Worm (Caenorhabditis elegans) whole organism, L2 larva: Measurements from ENCODE around the gene rpl-11.1.

ENCODE experiments used
- F13H6.1 ChIP-seq: sonication (generic microtip); optimal IDR thresholded peaks from 2 replicates; lab custom pipeline; 2016; ENCODE audit warnings: missing genetic modification characterization, missing compliant biosample characterization
- R02D3.7 ChIP-seq: fragments of 150-350 bp; optimal IDR thresholded peaks from 2 replicates; lab custom pipeline; 2014; ENCODE audit warnings: missing biosample characterization, missing genetic modification characterization
- ZK546.5 ChIP-seq: sonication (generic microtip); optimal IDR thresholded peaks from 2 replicates; lab custom pipeline; 2017; ENCODE audit warnings: missing biosample characterization, missing genetic modification characterization
- aly-2 ChIP-seq: fragments of 150-350 bp; optimal IDR thresholded peaks from 2 replicates; lab custom pipeline; 2014; ENCODE audit warnings: missing biosample characterization, missing genetic modification characterization
- ama-1 ChIP-seq: fragments of 150-350 bp; optimal IDR thresholded peaks from 2 replicates; lab custom pipeline; 2018; ENCODE audit warnings: inconsistent platforms
- blmp-1 ChIP-seq: sonication (generic microtip); optimal IDR thresholded peaks from 2 replicates; lab custom pipeline; 2017; ENCODE audit warnings: missing genetic modification characterization, mild to moderate bottlenecking, missing compliant biosample characterization, antibody characterized with exemption, moderate library complexity; ENCODE audit not compliant: insufficient read depth
- elt-1 ChIP-seq: fragments of 150-350 bp; optimal IDR thresholded peaks from 2 replicates; lab custom pipeline; 2014; ENCODE audit warnings: missing biosample characterization, missing genetic modification characterization
- elt-3 ChIP-seq: sonication (generic microtip); optimal IDR thresholded peaks from 2 replicates; lab custom pipeline; 2017; ENCODE audit warnings: missing biosample characterization, missing genetic modification characterization
- fos-1 ChIP-seq: fragments of 150-350 bp; optimal IDR thresholded peaks from 2 replicates; lab custom pipeline; 2014; ENCODE audit warnings: missing biosample characterization, missing genetic modification characterization
- nhr-237 ChIP-seq: fragments of 150-350 bp; optimal IDR thresholded peaks from 2 replicates; lab custom pipeline; 2014; ENCODE audit warnings: missing biosample characterization, missing genetic modification characterization
- skn-1 ChIP-seq: sonication (generic microtip); optimal IDR thresholded peaks from 2 replicates; lab custom pipeline; 2017; ENCODE audit warnings: missing biosample characterization, missing genetic modification characterization
- unc-62 ChIP-seq: fragments of 150-350 bp; optimal IDR thresholded peaks from 2 replicates; lab custom pipeline; 2014; ENCODE audit warnings: missing biosample characterization, missing genetic modification reagents, missing genetic modification characterization
- zag-1 ChIP-seq: fragments of 150-350 bp; optimal IDR thresholded peaks from 2 replicates; lab custom pipeline; 2014; ENCODE audit warnings: missing biosample characterization, missing genetic modification characterization
- ztf-11 ChIP-seq: sonication (generic microtip); optimal IDR thresholded peaks from 2 replicates; lab custom pipeline; 2017; ENCODE audit warnings: missing biosample characterization, missing genetic modification characterization

ce11 chrV:3626944-3627343, 41.1 kb upstream of the rpl-11.1 start, which contains the start of gene F59B1.4:
- TF ChIP-seq skn-1 (no peak), ztf-11 (tag; lab: Kevin White, UChicago) (no peak), fos-1 (tag; lab: Kevin White, UChicago) (no peak), F13H6.1 (tag; lab: Kevin White, UChicago) (no peak), ama-1 (no peak), nhr-237 (no peak), blmp-1 (tag; lab: Kevin White, UChicago) (no peak), elt-3 (no peak), unc-62 (GFP tag; lab: Kevin White, UChicago) (no peak), zag-1 (tag; lab: Kevin White, UChicago) (no peak), ZK546.5 (tag; lab: Kevin White, UChicago) (no peak), aly-2 (tag; lab: Kevin White, UChicago) (no peak), elt-1 (tag; lab: Kevin White, UChicago) (no peak), R02D3.7 (tag; lab: Kevin White, UChicago) (no peak)
